Fruit fly (Drosophila melanogaster) whole organism, embryonic: ENCODE results near the gene Tomosyn.

Experiments
- Adf1 ChIP-seq: fragments of 200-800 bp; sonication (Bioruptor generic); IDR thresholded peaks from 2 replicates; pipeline ENCODE4 v1.3.6; 2022; ENCODE audit warnings: missing biosample characterization, missing genetic modification characterization
- Antp ChIP-seq: fragments of 200-800 bp; sonication (Bioruptor generic); optimal IDR thresholded peaks from 3 replicates; lab custom pipeline; 2016; ENCODE audit warnings: missing biosample characterization, missing genetic modification characterization
- BtbVII ChIP-seq: fragments of 200-800 bp; sonication (Bioruptor generic); optimal IDR thresholded peaks from 3 replicates; lab custom pipeline; 2017; ENCODE audit warnings: missing biosample characterization, mild to moderate bottlenecking, missing genetic modification characterization
- CG10209 ChIP-seq: fragments of 200-800 bp; sonication (Bioruptor generic); optimal IDR thresholded peaks from 3 replicates; lab custom pipeline; 2017; ENCODE audit warnings: missing biosample characterization, mild to moderate bottlenecking, missing genetic modification characterization, missing genetic modification reagents
- CG1024 ChIP-seq: fragments of 200-800 bp; sonication (Bioruptor generic); IDR thresholded peaks from 2 replicates; pipeline ENCODE4 v1.3.6; 2022; ENCODE audit warnings: missing biosample characterization, missing genetic modification characterization
- CG10366 ChIP-seq: fragments of 200-800 bp; sonication (Bioruptor generic); IDR thresholded peaks from 2 replicates; pipeline ENCODE4 v1.3.6; 2022; ENCODE audit warnings: missing biosample characterization, missing genetic modification characterization
- CG10431 ChIP-seq: fragments of 200-800 bp; sonication (Bioruptor generic); optimal IDR thresholded peaks from 3 replicates; lab custom pipeline; 2018; ENCODE audit warnings: missing biosample characterization, mild to moderate bottlenecking, missing genetic modification characterization
- CG10979 ChIP-seq: fragments of 200-800 bp; sonication (Bioruptor generic); optimal IDR thresholded peaks from 2 replicates; lab custom pipeline; 2018; ENCODE audit warnings: missing biosample characterization, mild to moderate bottlenecking, missing genetic modification characterization, moderate library complexity
- CG11398 ChIP-seq: fragments of 200-800 bp; sonication (Bioruptor generic); optimal IDR thresholded peaks from 2 replicates; lab custom pipeline; 2016; ENCODE audit warnings: missing biosample characterization, missing genetic modification characterization
- CG11504 ChIP-seq: fragments of 200-800 bp; sonication (Bioruptor generic); optimal IDR thresholded peaks from 3 replicates; lab custom pipeline; 2019; ENCODE audit warnings: missing biosample characterization, mild to moderate bottlenecking, missing genetic modification characterization, moderate library complexity
- CG12744 ChIP-seq: fragments of 200-800 bp; sonication (Bioruptor generic); optimal IDR thresholded peaks from 2 replicates; lab custom pipeline; 2016; ENCODE audit warnings: missing biosample characterization, missing genetic modification characterization
- CG13424 ChIP-seq: fragments of 200-800 bp; sonication (Bioruptor generic); optimal IDR thresholded peaks from 2 replicates; lab custom pipeline; 2019; ENCODE audit warnings: missing biosample characterization, mild to moderate bottlenecking, missing genetic modification characterization, moderate library complexity
- CG2202 ChIP-seq: fragments of 200-800 bp; sonication (Bioruptor generic); optimal IDR thresholded peaks from 2 replicates; lab custom pipeline; 2018; ENCODE audit warnings: missing biosample characterization, mild to moderate bottlenecking, missing genetic modification characterization
- CG2875 ChIP-seq: fragments of 200-800 bp; sonication (Bioruptor generic); optimal IDR thresholded peaks from 2 replicates; lab custom pipeline; 2017; ENCODE audit warnings: missing biosample characterization, mild to moderate bottlenecking, missing genetic modification characterization, missing genetic modification reagents
- CG32767 ChIP-seq: fragments of 200-800 bp; sonication (Bioruptor generic); IDR thresholded peaks from 2 replicates; pipeline ENCODE4 v1.3.6; 2022; ENCODE audit warnings: missing biosample characterization, missing genetic modification characterization
- CG3281 ChIP-seq: fragments of 200-800 bp; sonication (Bioruptor generic); optimal IDR thresholded peaks from 3 replicates; lab custom pipeline; 2017; ENCODE audit warnings: missing biosample characterization, mild to moderate bottlenecking, missing genetic modification characterization
- CG3838 ChIP-seq: fragments of 200-800 bp; sonication (Bioruptor generic); optimal IDR thresholded peaks from 3 replicates; lab custom pipeline; 2016; ENCODE audit warnings: missing biosample characterization, missing genetic modification characterization
- CG4328 ChIP-seq: fragments of 200-800 bp; sonication (Bioruptor generic); optimal IDR thresholded peaks from 3 replicates; lab custom pipeline; 2017; ENCODE audit warnings: missing biosample characterization, missing genetic modification reagents, missing genetic modification characterization
- CG4424 ChIP-seq: fragments of 200-800 bp; sonication (Bioruptor generic); optimal IDR thresholded peaks from 3 replicates; lab custom pipeline; 2016; ENCODE audit warnings: missing biosample characterization, missing genetic modification characterization
- CG6272 ChIP-seq: fragments of 200-800 bp; sonication (Bioruptor generic); IDR thresholded peaks from 2 replicates; pipeline ENCODE4 v1.3.6; 2022; ENCODE audit warnings: missing biosample characterization, missing genetic modification characterization
- CG6765 ChIP-seq: fragments of 200-800 bp; sonication (Bioruptor generic); optimal IDR thresholded peaks from 3 replicates; lab custom pipeline; 2017; ENCODE audit warnings: missing biosample characterization, mild to moderate bottlenecking, missing genetic modification characterization
- CG8089 ChIP-seq: fragments of 200-800 bp; sonication (Bioruptor generic); optimal IDR thresholded peaks from 3 replicates; lab custom pipeline; 2016; ENCODE audit warnings: missing biosample characterization, missing genetic modification characterization
- CG8388 ChIP-seq: fragments of 200-800 bp; sonication (Bioruptor generic); optimal IDR thresholded peaks from 2 replicates; lab custom pipeline; 2019; ENCODE audit warnings: missing biosample characterization, mild to moderate bottlenecking, missing genetic modification characterization, moderate library complexity
- CG9437 ChIP-seq: fragments of 200-800 bp; sonication (Bioruptor generic); optimal IDR thresholded peaks from 2 replicates; lab custom pipeline; 2018; ENCODE audit warnings: missing biosample characterization, mild to moderate bottlenecking, missing genetic modification characterization
- Dfd ChIP-seq, 2 experiments: fragments of >200 bp; optimal IDR thresholded peaks; 2 replicates each; lab custom pipeline; 2017; ENCODE audit warnings: missing biosample characterization in 2 of 2, missing genetic modification characterization in 2 of 2
- HLH3B ChIP-seq: fragments of 200-800 bp; sonication (Bioruptor generic); IDR thresholded peaks from 2 replicates; pipeline ENCODE4 v1.3.6; 2022; ENCODE audit warnings: missing biosample characterization, missing genetic modification characterization
- Hmr ChIP-seq: fragments of 200-800 bp; sonication (Bioruptor generic); optimal IDR thresholded peaks from 3 replicates; lab custom pipeline; 2017; ENCODE audit warnings: mild to moderate bottlenecking, missing biosample characterization, missing genetic modification reagents, missing genetic modification characterization
- Med ChIP-seq: fragments of 200-800 bp; sonication (Bioruptor generic); peaks from one replicate; lab custom pipeline; 2016; ENCODE audit warnings: missing biosample characterization, missing genetic modification characterization, mild to moderate bottlenecking, inconsistent platforms, moderate library complexity
- Oli ChIP-seq: fragments of 200-800 bp; sonication (Bioruptor generic); optimal IDR thresholded peaks from 2 replicates; lab custom pipeline; 2018; ENCODE audit warnings: missing biosample characterization, mild to moderate bottlenecking, missing genetic modification characterization, moderate library complexity
- Sin3A ChIP-seq: fragments of >200 bp; optimal IDR thresholded peaks from 2 replicates; lab custom pipeline; 2018
- Trl ChIP-seq, 3 experiments: fragments of >200 bp in 2 of 3; fragments of 200-800 bp in 1 of 3; sonication (Bioruptor generic) in 1 of 3; optimal IDR thresholded peaks; 2 replicates in 1 of 3; 3 replicates in 2 of 3; lab custom pipeline; 2016 to 2017; ENCODE audit warnings: missing biosample characterization in 1 of 3, missing genetic modification characterization in 1 of 3
- Vsx1 ChIP-seq: fragments of 200-800 bp; sonication (Bioruptor generic); optimal IDR thresholded peaks from 2 replicates; lab custom pipeline; 2017; ENCODE audit warnings: missing biosample characterization, mild to moderate bottlenecking, missing genetic modification characterization, missing genetic modification reagents
- ato ChIP-seq: fragments of 200-800 bp; sonication (Bioruptor generic); IDR thresholded peaks from 2 replicates; pipeline ENCODE4 v1.3.6; 2022; ENCODE audit warnings: missing biosample characterization, missing genetic modification characterization; ENCODE audit not compliant: partially characterized antibody
- cad ChIP-seq: fragments of >200 bp; optimal IDR thresholded peaks from 2 replicates; lab custom pipeline; 2017; ENCODE audit warnings: missing biosample characterization, missing genetic modification characterization
- cas ChIP-seq: fragments of 200-800 bp; sonication (Bioruptor generic); IDR thresholded peaks from 2 replicates; pipeline ENCODE4 v1.3.6; 2022; ENCODE audit warnings: missing biosample characterization, missing genetic modification characterization
- ci ChIP-seq: fragments of 200-800 bp; sonication (Bioruptor generic); IDR thresholded peaks from 3 replicates; pipeline ENCODE4 v1.3.6; 2022; ENCODE audit warnings: missing biosample characterization, missing genetic modification characterization
- disco-r ChIP-seq: fragments of 200-800 bp; sonication (Bioruptor generic); optimal IDR thresholded peaks from 2 replicates; lab custom pipeline; 2016; ENCODE audit warnings: missing biosample characterization, missing genetic modification characterization
- jigr1 ChIP-seq: fragments of 200-800 bp; sonication (Bioruptor generic); IDR thresholded peaks from 3 replicates; pipeline ENCODE4 v1.3.6; 2022; ENCODE audit warnings: missing biosample characterization, missing genetic modification characterization
- knrl ChIP-seq: fragments of 200-800 bp; sonication (Bioruptor generic); IDR thresholded peaks from 3 replicates; pipeline ENCODE4 v1.3.6; 2022; ENCODE audit warnings: missing biosample characterization, missing genetic modification characterization; ENCODE audit not compliant: partially characterized antibody
- nmo ChIP-seq: fragments of 200-800 bp; sonication (Bioruptor generic); optimal IDR thresholded peaks from 2 replicates; lab custom pipeline; 2018; ENCODE audit warnings: missing biosample characterization, mild to moderate bottlenecking, missing genetic modification characterization, moderate library complexity
- odd ChIP-seq: fragments of 200-800 bp; sonication (Bioruptor generic); optimal IDR thresholded peaks from 2 replicates; lab custom pipeline; 2017; ENCODE audit warnings: missing biosample characterization, mild to moderate bottlenecking, missing genetic modification characterization
- ranshi ChIP-seq: fragments of 200-800 bp; sonication (Bioruptor generic); IDR thresholded peaks from 2 replicates; pipeline ENCODE4 v1.3.6; 2022; ENCODE audit warnings: missing biosample characterization, missing genetic modification characterization
- sim ChIP-seq: fragments of 200-800 bp; sonication (Bioruptor generic); IDR thresholded peaks from 2 replicates; pipeline ENCODE4 v1.3.6; 2022; ENCODE audit warnings: missing biosample characterization, missing genetic modification characterization
- stc ChIP-seq: fragments of 200-800 bp; sonication (Bioruptor generic); IDR thresholded peaks from 2 replicates; pipeline ENCODE4 v1.3.6; 2022; ENCODE audit warnings: missing biosample characterization, missing genetic modification characterization
- tin ChIP-seq: fragments of 200-800 bp; sonication (Bioruptor generic); optimal IDR thresholded peaks from 3 replicates; lab custom pipeline; 2016; ENCODE audit warnings: missing biosample characterization, missing genetic modification characterization
- unpg ChIP-seq: fragments of 200-800 bp; sonication (Bioruptor generic); optimal IDR thresholded peaks from 3 replicates; lab custom pipeline; 2018; ENCODE audit warnings: missing biosample characterization, mild to moderate bottlenecking, missing genetic modification characterization, moderate library complexity
- vvl ChIP-seq: fragments of 200-800 bp; sonication (Bioruptor generic); IDR thresholded peaks from 2 replicates; pipeline ENCODE4 v1.3.6; 2022; ENCODE audit warnings: missing biosample characterization, missing genetic modification characterization
- zen ChIP-seq: fragments of 200-800 bp; sonication (Bioruptor generic); optimal IDR thresholded peaks from 3 replicates; lab custom pipeline; 2018; ENCODE audit warnings: missing biosample characterization, mild to moderate bottlenecking, missing genetic modification characterization, moderate library complexity
- zfh2 ChIP-seq: fragments of 200-800 bp; sonication (Bioruptor generic); optimal IDR thresholded peaks from 2 replicates; lab custom pipeline; 2016; ENCODE audit warnings: missing biosample characterization, missing genetic modification characterization

Tomosyn gene

DNA sequence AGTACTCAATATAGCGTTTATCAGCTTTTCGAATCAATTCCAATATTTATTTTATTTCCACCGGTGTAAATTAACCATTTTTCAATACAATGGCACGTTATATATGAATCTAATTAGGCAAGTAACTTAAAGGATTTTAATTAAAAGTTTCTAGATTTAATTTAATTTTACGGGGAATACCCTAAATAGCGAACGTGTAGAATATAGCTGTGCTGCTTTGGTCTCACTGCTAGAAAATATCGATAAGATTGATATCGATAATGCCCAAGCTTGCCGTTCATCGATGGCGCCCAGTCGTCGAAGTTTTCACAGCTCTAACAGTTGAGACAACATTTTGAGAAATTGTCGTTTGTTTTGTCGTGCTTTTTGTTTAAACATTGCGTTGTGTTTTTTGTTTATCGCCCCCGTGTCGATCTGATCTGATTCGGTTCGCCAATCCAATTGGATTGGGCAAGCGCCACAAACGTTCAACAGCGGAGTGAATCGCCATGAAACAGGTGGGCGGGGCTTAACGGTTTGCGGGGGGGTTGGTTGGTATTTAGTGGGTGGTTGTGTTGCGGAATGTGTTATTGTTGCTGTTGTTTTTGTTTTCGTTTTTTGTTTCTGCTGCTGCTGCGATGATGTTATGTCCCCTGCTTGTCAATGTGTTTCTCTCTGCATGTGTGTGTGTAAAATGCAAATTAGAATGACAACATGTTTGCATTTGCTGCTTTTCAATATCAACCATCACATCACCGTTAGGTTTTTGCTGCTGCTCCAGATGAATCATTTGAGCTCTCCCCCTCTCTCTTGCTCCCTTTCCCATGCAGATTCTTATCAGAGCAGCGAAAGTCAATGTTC is at the start of gene Tomosyn (continued):
- TF ChIP-seq Dfd (GFP tag; optimal IDR thresholded peaks at IDR 0.05; lab: Kevin White, UChicago): no peak
- TF ChIP-seq CG2875 (GFP tag; lab: Kevin White, UChicago): no peak
- TF ChIP-seq Oli: no peak
- no peak for TF ChIP-seq CG12744 (GFP tag; lab: Kevin White, UChicago)
- TF ChIP-seq CG32767 (GFP tag; lab: Robert Waterston, UW): no peak
- no peak for TF ChIP-seq CG10431 (GFP tag; lab: Kevin White, UChicago)
- peak; percentile 49 for TF ChIP-seq CG13424 (tag; lab: Kevin White, UChicago)
- peak; percentile 80 for TF ChIP-seq Med (GFP tag; lab: Kevin White, UChicago)
- TF ChIP-seq CG11504 (tag; lab: Kevin White, UChicago): peak; percentile 65
- peak; percentile 48 for TF ChIP-seq unpg (GFP tag; lab: Kevin White, UChicago)
- TF ChIP-seq knrl (GFP tag; lab: Robert Waterston, UW): peak; percentile 77; the same call in 2 of the 3 replicates
- no peak for TF ChIP-seq sim (GFP tag; lab: Robert Waterston, UW)
- TF ChIP-seq CG9437: no peak
- TF ChIP-seq odd (GFP tag; lab: Kevin White, UChicago): no peak
- TF ChIP-seq Trl (optimal IDR thresholded peaks at IDR 0.05; lab: Kevin White, UChicago): no peak
- TF ChIP-seq Trl (GFP tag; optimal IDR thresholded peaks at IDR 0.05; lab: Kevin White, UChicago): peak; percentile 23
- peak; percentile 37 for TF ChIP-seq CG10979
- TF ChIP-seq zfh2 (GFP tag; lab: Kevin White, UChicago): peak; percentile 46
- 0 out of 2 replicates have a peak, but pooled peaks have one; percentile 11 for TF ChIP-seq CG10366 (GFP tag; lab: Robert Waterston, UW)
- TF ChIP-seq CG6272 (GFP tag; lab: Robert Waterston, UW): 0 out of 2 replicates have a peak, but pooled peaks have one; percentile 15
- TF ChIP-seq ato: peak; percentile 67
- TF ChIP-seq CG10209 (GFP tag; lab: Kevin White, UChicago): no peak
- TF ChIP-seq zen (tag; lab: Kevin White, UChicago): peak; percentile 20
- peak; percentile 41; the same call in 2 of the 3 replicates for TF ChIP-seq ci (GFP tag; lab: Robert Waterston, UW)
- no peak for TF ChIP-seq CG6765 (GFP tag; lab: Kevin White, UChicago)
- no peak for TF ChIP-seq stc
- peak; percentile 22 for TF ChIP-seq CG4424
- peak; percentile 49 for TF ChIP-seq nmo (GFP tag; lab: Kevin White, UChicago)
- TF ChIP-seq Adf1: no peak
- no peak for TF ChIP-seq CG3281 (GFP tag; lab: Kevin White, UChicago)
- TF ChIP-seq CG8089 (GFP tag; lab: Kevin White, UChicago): no peak
- no peak for TF ChIP-seq cad
- no peak for TF ChIP-seq CG4328 (GFP tag; lab: Kevin White, UChicago)
- TF ChIP-seq BtbVII (GFP tag; lab: Kevin White, UChicago): peak; percentile 4
- no peak for TF ChIP-seq CG2202 (tag; lab: Kevin White, UChicago)
- TF ChIP-seq CG8388 (GFP tag; lab: Kevin White, UChicago): peak; percentile 40
- no peak for TF ChIP-seq HLH3B (GFP tag; lab: Robert Waterston, UW)
- no peak for TF ChIP-seq Vsx1 (GFP tag; lab: Kevin White, UChicago)
- no peak for TF ChIP-seq CG11398 (GFP tag; lab: Kevin White, UChicago)
- no peak for TF ChIP-seq CG1024 (GFP tag; lab: Robert Waterston, UW)
- TF ChIP-seq jigr1: no peak
- TF ChIP-seq tin (GFP tag; lab: Kevin White, UChicago): peak; percentile 42
- no peak for TF ChIP-seq disco-r
- no peak for TF ChIP-seq CG3838 (GFP tag; lab: Kevin White, UChicago)
- TF ChIP-seq ranshi (GFP tag; lab: Robert Waterston, UW): no peak
- TF ChIP-seq cas (GFP tag; lab: Robert Waterston, UW): no peak
- no peak for TF ChIP-seq Sin3A (lab: Kevin White, UChicago)
- peak; percentile 33; the same call in 1 of the 2 replicates for TF ChIP-seq vvl (GFP tag; lab: Robert Waterston, UW)
- peak; percentile 48 for TF ChIP-seq Hmr
- TF ChIP-seq Antp (GFP tag; lab: Kevin White, UChicago): peak; percentile 7
